Worm (Caenorhabditis elegans): Measurements from ENCODE around the gene T24H10.1.

Gene T24H10.1

DNA sequence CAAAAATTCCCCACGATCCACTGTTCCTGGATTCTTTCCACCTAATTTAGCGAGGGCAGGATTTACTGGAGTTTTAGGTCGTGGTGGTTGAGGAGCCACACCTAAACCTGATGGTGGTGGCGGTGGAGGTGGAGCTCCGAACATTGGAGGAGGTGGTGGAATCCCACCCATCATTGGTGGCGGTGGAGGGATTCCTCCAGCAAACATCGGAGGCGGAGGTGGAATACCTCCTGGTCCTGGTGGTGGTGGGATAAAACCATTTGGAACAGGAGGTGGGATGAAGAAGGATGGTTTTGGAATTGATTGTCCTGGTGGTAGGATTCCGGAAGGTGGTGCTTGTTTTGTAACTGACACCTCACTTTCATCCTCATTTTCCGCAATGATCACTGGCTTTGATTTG lies 29.3 kb upstream of the T24H10.1 start:
- TF ChIP-seq lin-15B (tag; optimal IDR thresholded peaks at IDR 0.05): no peak
- no peak for TF ChIP-seq elt-2 (tag; optimal IDR thresholded peaks at IDR 0.05)
- TF ChIP-seq tbx-2 (tag; optimal IDR thresholded peaks at IDR 0.05): no peak
- no peak for TF ChIP-seq pax-3 (tag; optimal IDR thresholded peaks at IDR 0.05)
- TF ChIP-seq mef-2 (tag; optimal IDR thresholded peaks at IDR 0.05): no peak
- TF ChIP-seq ceh-82 (tag; optimal IDR thresholded peaks at IDR 0.05): no peak

DNA sequence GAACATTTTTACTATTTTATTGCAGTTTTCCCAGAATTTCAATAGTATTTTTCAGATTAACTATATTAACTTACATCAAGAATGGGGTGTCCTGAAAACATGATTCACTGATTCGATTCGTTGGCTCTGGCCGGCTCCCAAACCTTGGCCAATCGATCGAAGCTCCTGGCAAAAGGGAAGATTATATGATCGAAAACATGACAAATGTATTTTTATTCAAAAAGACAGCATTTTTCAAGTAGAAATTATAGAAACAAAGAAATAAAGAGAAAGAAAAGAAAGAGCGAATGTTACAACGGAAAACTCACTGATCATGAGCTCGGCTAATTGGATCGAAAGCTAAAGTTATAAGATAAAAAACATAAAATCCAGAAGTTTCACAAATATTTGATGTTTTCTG lies 28.4 kb upstream of the T24H10.1 start, which contains the start of gene T24B8.4:
TSS of gene T24B8.4 (minus strand) at position 101 of the 400 bp plus-strand sequence.
- no peak for TF ChIP-seq tbx-2 (tag; optimal IDR thresholded peaks at IDR 0.05)
- TF ChIP-seq unc-62 (GFP tag; optimal IDR thresholded peaks at IDR 0.05): no peak
- no peak for TF ChIP-seq nhr-12 (tag; optimal IDR thresholded peaks at IDR 0.05)
- no peak for TF ChIP-seq ceh-82 (tag; optimal IDR thresholded peaks at IDR 0.05)
- no peak for TF ChIP-seq nhr-76 (tag; optimal IDR thresholded peaks at IDR 0.05)
- TF ChIP-seq egl-13 (tag; optimal IDR thresholded peaks at IDR 0.05): no peak
- no peak for TF ChIP-seq pag-3 (tag; optimal IDR thresholded peaks at IDR 0.05; ENCODE audit: borderline replicate concordance, insufficient read depth)
- TF ChIP-seq Y116A8C.19 (tag; optimal IDR thresholded peaks at IDR 0.05; ENCODE audit: borderline replicate concordance): no peak
- no peak for TF ChIP-seq F16B12.6 (tag; optimal IDR thresholded peaks at IDR 0.05)
- no peak for TF ChIP-seq zip-4 (GFP tag; optimal IDR thresholded peaks at IDR 0.05)
- no peak for TF ChIP-seq mab-9 (GFP tag; IDR thresholded peaks at IDR 0.05)

ce11 chrII:9072769-9073168 lies 26.4 kb upstream of the T24H10.1 start:
- TF ChIP-seq unc-86 (tag; optimal IDR thresholded peaks at IDR 0.05) (no peak), elt-2 (tag; optimal IDR thresholded peaks at IDR 0.05) (no peak), hlh-4 (tag; optimal IDR thresholded peaks at IDR 0.05) (no peak), nhr-28 (tag; optimal IDR thresholded peaks at IDR 0.05) (no peak), blmp-1 (tag; optimal IDR thresholded peaks at IDR 0.05) (peak; percentile 72), ceh-82 (tag; optimal IDR thresholded peaks at IDR 0.05) (no peak), aha-1 (tag; optimal IDR thresholded peaks at IDR 0.05) (no peak), ztf-11 (tag; optimal IDR thresholded peaks at IDR 0.05) (no peak), unc-130 (tag; optimal IDR thresholded peaks at IDR 0.05) (no peak), unc-30 (tag; optimal IDR thresholded peaks at IDR 0.05) (no peak), ama-1 (optimal IDR thresholded peaks at IDR 0.05) (no peak), unc-98 (GFP tag; IDR thresholded peaks at IDR 0.05) (no peak), efl-1 (optimal IDR thresholded peaks at IDR 0.05) (no peak), efl-1 (GFP tag; optimal IDR thresholded peaks at IDR 0.05 in 1 of 2) (no peak), irx-1 (tag; optimal IDR thresholded peaks at IDR 0.05) (no peak), dsc-1 (tag; optimal IDR thresholded peaks at IDR 0.05) (peak; percentile 6)

DNA sequence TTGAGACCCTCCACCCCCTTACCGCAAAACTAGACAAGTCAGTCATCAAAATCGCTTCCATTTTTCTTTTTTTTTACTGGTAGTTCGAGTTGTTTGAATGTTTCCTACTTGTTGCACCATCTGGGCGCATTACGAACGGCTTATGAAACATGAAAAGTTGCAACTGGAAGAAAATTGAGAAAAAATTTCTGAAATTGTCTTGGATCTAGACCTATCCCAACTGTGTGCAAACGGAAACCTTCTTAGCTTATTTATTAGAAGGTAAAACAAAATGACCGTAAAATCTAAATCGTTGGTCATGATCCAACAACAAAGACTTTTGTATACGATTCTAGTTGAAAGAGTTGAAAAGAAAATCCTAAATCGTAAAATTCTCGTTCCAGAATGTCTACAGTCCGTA lies 24.7 kb upstream of the T24H10.1 start:
- no peak for TF ChIP-seq pax-3 (tag; optimal IDR thresholded peaks at IDR 0.05)
- no peak for TF ChIP-seq C04F5.9 (tag; optimal IDR thresholded peaks at IDR 0.05)
- TF ChIP-seq isw-1 (GFP tag; IDR thresholded peaks at IDR 0.05): no peak
- TF ChIP-seq nhr-11 (tag; optimal IDR thresholded peaks at IDR 0.05): no peak
- TF ChIP-seq nhr-85 (tag): no peak
- TF ChIP-seq efl-1 (optimal IDR thresholded peaks at IDR 0.05): no peak
- peak in 1 of 2 experiments; percentile 21 for TF ChIP-seq efl-1 (GFP tag; optimal IDR thresholded peaks at IDR 0.05 in 1 of 2)
- TF ChIP-seq C34B4.2 (tag; optimal IDR thresholded peaks at IDR 0.05): no peak
- TF ChIP-seq ceh-88 (GFP tag; IDR thresholded peaks at IDR 0.05): no peak

DNA sequence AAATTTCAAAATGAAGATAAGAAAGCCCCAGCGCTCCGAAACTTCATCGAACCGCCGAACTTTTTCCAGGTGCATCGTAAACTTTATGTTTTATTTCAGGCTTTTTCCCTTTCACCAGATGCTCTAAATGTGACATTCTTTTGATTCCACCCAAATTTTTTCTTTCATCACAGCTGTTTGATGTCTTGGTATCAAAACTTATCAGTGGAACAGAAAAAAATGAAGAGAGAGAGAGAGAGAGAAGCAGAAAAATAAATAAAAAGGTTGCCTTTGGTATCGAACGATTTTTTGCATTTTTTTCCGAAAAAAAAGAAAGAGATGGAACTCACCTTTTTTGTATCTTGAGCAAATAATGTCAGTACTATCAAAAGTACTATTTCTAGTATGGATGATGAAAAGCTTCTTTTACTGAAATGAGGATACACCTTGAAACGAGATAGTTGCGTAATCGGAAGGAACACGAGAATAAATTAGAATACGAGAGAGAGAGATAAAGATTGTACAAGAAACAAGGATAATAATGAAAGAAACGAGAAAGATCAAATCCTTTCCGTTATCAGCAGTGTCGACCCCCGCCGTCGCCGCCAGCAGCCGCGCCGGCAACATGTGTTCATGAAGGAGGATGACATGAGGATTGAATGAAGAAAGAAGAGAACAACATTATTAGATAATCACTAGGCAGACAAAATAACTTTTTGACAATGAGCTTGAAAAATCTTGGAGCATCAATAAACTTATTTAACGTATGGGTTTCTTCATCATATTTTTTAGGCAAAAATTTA lies 22.9 kb upstream of the T24H10.1 start:
- TF ChIP-seq mef-2 (tag; optimal IDR thresholded peaks at IDR 0.05): no peak
- no peak for TF ChIP-seq ets-5 (GFP tag; IDR thresholded peaks at IDR 0.05)
- TF ChIP-seq snpc-4 (tag; optimal IDR thresholded peaks at IDR 0.05): no peak
- no peak for TF ChIP-seq nhr-85 (tag)
- no peak for TF ChIP-seq lin-35 (GFP tag; optimal IDR thresholded peaks at IDR 0.05)
- no peak for TF ChIP-seq sox-4 (tag; optimal IDR thresholded peaks at IDR 0.05)
- TF ChIP-seq isw-1 (GFP tag; IDR thresholded peaks at IDR 0.05): no peak
- TF ChIP-seq zip-4 (GFP tag; optimal IDR thresholded peaks at IDR 0.05): no peak
- TF ChIP-seq C04F5.9 (tag; optimal IDR thresholded peaks at IDR 0.05): no peak
- TF ChIP-seq lin-14 (GFP tag; optimal IDR thresholded peaks at IDR 0.05): peak; percentile 56
- no peak for TF ChIP-seq snu-23 (GFP tag; optimal IDR thresholded peaks at IDR 0.05)
- no peak for TF ChIP-seq hpl-2 (GFP tag; optimal IDR thresholded peaks at IDR 0.05)
- TF ChIP-seq efl-1 (optimal IDR thresholded peaks at IDR 0.05): no peak
- TF ChIP-seq efl-1 (GFP tag; optimal IDR thresholded peaks at IDR 0.05 in 1 of 2): peak in 1 of 2 experiments; percentile 44
- TF ChIP-seq grh-1 (GFP tag; IDR thresholded peaks at IDR 0.05): no peak
- TF ChIP-seq lir-3 (tag; optimal IDR thresholded peaks at IDR 0.05; ENCODE audit: poor library complexity): no peak
- TF ChIP-seq lin-13 (GFP tag; optimal IDR thresholded peaks at IDR 0.05): no peak

Measured in whole organism, L1 larva.